Worm (Caenorhabditis elegans) whole organism, L2 larva: ENCODE results near the gene srw-141.
"Not testable (repeated sequence)": the region's sequence is repeated elsewhere in the genome, so short reads cannot be mapped to it uniquely, and the experiment has no call there.

Experiments used
- C34F6.9 ChIP-seq: fragments of 150-350 bp; optimal IDR thresholded peaks from 2 replicates; lab custom pipeline; 2014; ENCODE audit warnings: missing biosample characterization, missing genetic modification characterization
- F13H6.1 ChIP-seq: sonication (generic microtip); optimal IDR thresholded peaks from 2 replicates; lab custom pipeline; 2016; ENCODE audit warnings: missing genetic modification characterization, missing compliant biosample characterization
- R02D3.7 ChIP-seq: fragments of 150-350 bp; optimal IDR thresholded peaks from 2 replicates; lab custom pipeline; 2014; ENCODE audit warnings: missing biosample characterization, missing genetic modification characterization
- Y55F3AM.14 ChIP-seq: fragments of 200-800 bp; sonication (Bioruptor generic); optimal IDR thresholded peaks from 2 replicates; lab custom pipeline; 2018; ENCODE audit warnings: mild to moderate bottlenecking, missing genetic modification characterization, missing compliant biosample characterization
- ZK546.5 ChIP-seq: sonication (generic microtip); optimal IDR thresholded peaks from 2 replicates; lab custom pipeline; 2017; ENCODE audit warnings: missing biosample characterization, missing genetic modification characterization
- aly-2 ChIP-seq: fragments of 150-350 bp; optimal IDR thresholded peaks from 2 replicates; lab custom pipeline; 2014; ENCODE audit warnings: missing biosample characterization, missing genetic modification characterization
- ama-1 ChIP-seq: fragments of 150-350 bp; optimal IDR thresholded peaks from 2 replicates; lab custom pipeline; 2018; ENCODE audit warnings: inconsistent platforms
- ceh-16 ChIP-seq: fragments of 150-350 bp; optimal IDR thresholded peaks from 2 replicates; lab custom pipeline; 2014; ENCODE audit warnings: missing biosample characterization, missing genetic modification characterization
- ceh-82 ChIP-seq: fragments of 150-350 bp; optimal IDR thresholded peaks from 2 replicates; lab custom pipeline; 2014; ENCODE audit warnings: missing biosample characterization, missing genetic modification characterization
- crh-2 ChIP-seq: sonication (generic microtip); optimal IDR thresholded peaks from 2 replicates; lab custom pipeline; 2017; ENCODE audit warnings: missing biosample characterization, missing genetic modification characterization
- egl-27 ChIP-seq: sonication (generic microtip); optimal IDR thresholded peaks from 3 replicates; lab custom pipeline; 2017; ENCODE audit warnings: missing biosample characterization, missing genetic modification reagents, missing genetic modification characterization
- elt-3 ChIP-seq: sonication (generic microtip); optimal IDR thresholded peaks from 2 replicates; lab custom pipeline; 2017; ENCODE audit warnings: missing biosample characterization, missing genetic modification characterization
- gmeb-1 ChIP-seq: fragments of 150-350 bp; optimal IDR thresholded peaks from 2 replicates; lab custom pipeline; 2014; ENCODE audit warnings: missing biosample characterization, missing genetic modification characterization
- lin-11 ChIP-seq: fragments of 150-350 bp; sonication (generic microtip); optimal IDR thresholded peaks from 2 replicates; lab custom pipeline; 2014; ENCODE audit warnings: missing biosample characterization, missing genetic modification characterization, inconsistent platforms, mixed read lengths
- lin-13 ChIP-seq: fragments of 150-350 bp; optimal IDR thresholded peaks from 2 replicates; lab custom pipeline; 2014; ENCODE audit warnings: missing biosample characterization, missing genetic modification reagents, missing genetic modification characterization
- lin-39 ChIP-seq: fragments of 150-350 bp; optimal IDR thresholded peaks from 2 replicates; lab custom pipeline; 2014; ENCODE audit warnings: missing biosample characterization, missing genetic modification reagents, missing genetic modification characterization
- lsy-2 ChIP-seq, 2 experiments: fragments of 150-350 bp in 1 of 2; sonication (generic microtip) in 1 of 2; optimal IDR thresholded peaks; 2 replicates each; lab custom pipeline; 2014 to 2017; ENCODE audit warnings: missing biosample characterization in 2 of 2, missing genetic modification characterization in 2 of 2
- mbf-1 ChIP-seq: sonication (generic microtip); optimal IDR thresholded peaks from 2 replicates; lab custom pipeline; 2017; ENCODE audit warnings: missing biosample characterization, missing genetic modification characterization
- mdl-1 ChIP-seq, 2 experiments: fragments of 150-350 bp in 1 of 2; sonication (generic microtip) in 1 of 2; optimal IDR thresholded peaks; 2 replicates each; lab custom pipeline; 2017; ENCODE audit warnings: missing biosample characterization in 2 of 2, missing genetic modification characterization in 2 of 2
- nhr-11 ChIP-seq: fragments of 150-350 bp; optimal IDR thresholded peaks from 2 replicates; lab custom pipeline; 2014; ENCODE audit warnings: missing biosample characterization, missing genetic modification characterization
- nhr-12 ChIP-seq: fragments of 150-350 bp; optimal IDR thresholded peaks from 2 replicates; lab custom pipeline; 2014; ENCODE audit warnings: missing biosample characterization, missing genetic modification characterization
- nhr-129 ChIP-seq: fragments of 150-350 bp; optimal IDR thresholded peaks from 2 replicates; lab custom pipeline; 2014; ENCODE audit warnings: missing biosample characterization, missing genetic modification characterization
- nhr-23 ChIP-seq: fragments of 150-350 bp; optimal IDR thresholded peaks from 2 replicates; lab custom pipeline; 2014; ENCODE audit warnings: missing biosample characterization, missing genetic modification reagents, missing genetic modification characterization
- nhr-237 ChIP-seq: fragments of 150-350 bp; optimal IDR thresholded peaks from 2 replicates; lab custom pipeline; 2014; ENCODE audit warnings: missing biosample characterization, missing genetic modification characterization
- nhr-77 ChIP-seq: fragments of 150-350 bp; optimal IDR thresholded peaks from 2 replicates; lab custom pipeline; 2014; ENCODE audit warnings: missing biosample characterization, missing genetic modification characterization
- sem-4 ChIP-seq: fragments of 150-350 bp; optimal IDR thresholded peaks from 2 replicates; lab custom pipeline; 2014; ENCODE audit warnings: missing biosample characterization, missing genetic modification reagents, missing genetic modification characterization
- skn-1 ChIP-seq: sonication (generic microtip); optimal IDR thresholded peaks from 2 replicates; lab custom pipeline; 2017; ENCODE audit warnings: missing biosample characterization, missing genetic modification characterization
- sma-9 ChIP-seq, 2 experiments: fragments of 150-350 bp in 1 of 2; sonication (generic microtip) in 1 of 2; optimal IDR thresholded peaks; 2 replicates each; lab custom pipeline; 2014 to 2016; ENCODE audit warnings: missing genetic modification characterization in 2 of 2, mild to moderate bottlenecking in 1 of 2, missing biosample characterization in 1 of 2, missing compliant biosample characterization in 1 of 2, missing genetic modification reagents in 1 of 2, moderate library complexity in 1 of 2
- snpc-4 ChIP-seq: fragments of 150-350 bp; optimal IDR thresholded peaks from 2 replicates; lab custom pipeline; 2014; ENCODE audit warnings: missing biosample characterization, missing genetic modification characterization
- unc-39 ChIP-seq: fragments of 150-350 bp; optimal IDR thresholded peaks from 2 replicates; lab custom pipeline; 2014; ENCODE audit warnings: missing biosample characterization, missing genetic modification characterization
- ztf-1 ChIP-seq: fragments of 200-800 bp; sonication (Bioruptor generic); conservative IDR thresholded peaks from 2 replicates; pipeline ENCODE4 v1.3.6; 2022; ENCODE audit warnings: missing genetic modification characterization, missing compliant biosample characterization
- ztf-11 ChIP-seq: sonication (generic microtip); optimal IDR thresholded peaks from 2 replicates; lab custom pipeline; 2017; ENCODE audit warnings: missing biosample characterization, missing genetic modification characterization

The srw-141 gene

ce11 chrV:2979978-2980377 is 41.6 kb upstream of the srw-141 start, which contains the start of gene srw-118:
TSS of gene srw-118 (minus strand) at chrV:2980078.
- TF ChIP-seq ceh-16 (tag; lab: Kevin White, UChicago), result no peak
- no peak for TF ChIP-seq nhr-129
- TF ChIP-seq sem-4, result no peak
- TF ChIP-seq egl-27 (tag; lab: Kevin White, UChicago), result no peak
- TF ChIP-seq sma-9 (GFP tag; optimal IDR thresholded peaks at IDR 0.05; lab: Kevin White, UChicago), result no peak
- no peak for TF ChIP-seq sma-9 (tag; optimal IDR thresholded peaks at IDR 0.05; lab: Kevin White, UChicago)
- no peak for TF ChIP-seq skn-1 (tag; lab: Kevin White, UChicago)
- TF ChIP-seq lin-39 (tag; lab: Kevin White, UChicago), result no peak
- TF ChIP-seq ceh-82 (tag; lab: Kevin White, UChicago), result no peak
- TF ChIP-seq ztf-11 (tag; lab: Kevin White, UChicago), result no peak
- no peak for TF ChIP-seq ZK546.5 (tag; lab: Kevin White, UChicago)
- no peak for TF ChIP-seq nhr-12

DNA sequence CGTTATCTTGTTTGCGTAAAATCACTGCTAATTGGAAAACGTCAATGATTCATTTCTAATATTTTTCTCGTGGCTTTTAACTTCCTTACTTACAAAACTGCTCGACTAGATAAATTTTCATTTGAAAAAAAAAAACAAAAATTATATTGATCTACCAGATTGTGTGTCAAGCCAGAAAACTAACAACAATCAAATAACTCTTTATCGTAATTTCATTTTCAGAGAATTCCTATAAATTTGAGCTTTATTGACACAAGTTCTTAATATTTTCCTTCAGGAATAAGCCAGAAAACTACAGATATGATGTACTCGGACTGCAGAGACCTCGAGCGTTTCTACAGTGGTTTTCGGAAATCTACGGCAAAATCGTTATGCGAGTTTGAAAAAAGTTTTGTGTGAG is 37.9 kb upstream of the srw-141 start, which contains the start of gene srw-124:
srw-124 (plus strand) TSS at position 301 of the 400 bp plus-strand sequence.
- TF ChIP-seq nhr-12, result no peak
- no peak for TF ChIP-seq sma-9 (GFP tag; optimal IDR thresholded peaks at IDR 0.05; lab: Kevin White, UChicago)
- no peak for TF ChIP-seq sma-9 (tag; optimal IDR thresholded peaks at IDR 0.05; lab: Kevin White, UChicago)
- TF ChIP-seq C34F6.9, result no peak
- TF ChIP-seq ztf-11 (tag; lab: Kevin White, UChicago), result no peak
- TF ChIP-seq nhr-129, result no peak
- TF ChIP-seq elt-3 (tag; lab: Kevin White, UChicago), result no peak
- TF ChIP-seq ztf-1 (GFP tag; lab: Robert Waterston, UW), result no peak
- TF ChIP-seq nhr-77, result no peak
- no peak for TF ChIP-seq mdl-1 (tag; optimal IDR thresholded peaks at IDR 0.05; lab: Kevin White, UChicago)
- TF ChIP-seq snpc-4 (tag; lab: Kevin White, UChicago), result no peak
- TF ChIP-seq aly-2 (tag; lab: Kevin White, UChicago), result no peak
- no peak for TF ChIP-seq unc-39 (tag; lab: Kevin White, UChicago)
- TF ChIP-seq R02D3.7 (tag; lab: Kevin White, UChicago), result no peak
- no peak for TF ChIP-seq lin-13 (GFP tag; lab: Kevin White, UChicago)
- TF ChIP-seq, all 48 proteins: peak for 0

ce11 chrV:2975285-2975684 is 36.9 kb upstream of the srw-141 start, which contains the start of gene srw-123:
TSS of gene srw-123 (minus strand) at chrV:2975385.
- not testable (repeated sequence) for TF ChIP-seq nhr-23; lin-13 (GFP tag; lab: Kevin White, UChicago); ceh-16 (tag; lab: Kevin White, UChicago)

ce11 chrV:2971307-2971999 is 33.1 kb upstream of the srw-141 start, which contains the start of gene srw-129:
TSS of gene srw-129 (plus strand) at chrV:2971949.
- no peak for TF ChIP-seq lsy-2 (tag; optimal IDR thresholded peaks at IDR 0.05; lab: Kevin White, UChicago)
- TF ChIP-seq mbf-1 (tag; lab: Kevin White, UChicago), result no peak
- TF ChIP-seq ceh-16 (tag; lab: Kevin White, UChicago), result no peak
- TF ChIP-seq ama-1 (lab: Kevin White, UChicago), result no peak

- TF ChIP-seq Y55F3AM.14 (GFP tag; lab: Kevin White, UChicago) (no peak), skn-1 (tag; lab: Kevin White, UChicago) (no peak)
- TF ChIP-seq, all 48 proteins: peak for 0
Observed at ce11 chrV:2964786-2965185, 26.4 kb upstream of the srw-141 start, which contains the start of gene srh-88. TSS of gene srh-88 (minus strand) at chrV:2964886.

DNA sequence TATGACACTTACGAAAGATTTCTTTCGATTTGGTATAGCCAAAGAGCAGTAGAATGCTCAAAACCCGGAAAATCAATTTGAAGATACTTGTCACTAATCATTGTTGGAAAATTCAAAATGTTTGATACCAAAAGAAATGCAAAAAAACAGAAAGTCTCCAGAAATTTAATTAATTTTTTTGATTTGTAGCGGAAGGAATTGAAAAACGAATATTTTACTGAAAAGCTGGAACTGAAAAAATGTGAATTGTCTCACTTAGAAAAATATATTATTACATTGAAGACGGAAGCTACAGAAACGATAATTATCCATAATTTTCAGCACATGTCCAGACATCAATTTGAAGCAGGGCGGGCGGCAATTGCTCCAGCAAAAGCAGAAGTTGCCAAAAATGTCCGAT is 24.6 kb upstream of the srw-141 start, which contains the start of gene srw-138:
srw-138 (minus strand) TSS at position 101 of the 400 bp plus-strand sequence.
- TF ChIP-seq lin-11 (tag; lab: Kevin White, UChicago) (no peak), nhr-237 (no peak), lin-13 (GFP tag; lab: Kevin White, UChicago) (no peak), ceh-82 (tag; lab: Kevin White, UChicago) (no peak), mbf-1 (tag; lab: Kevin White, UChicago) (no peak), crh-2 (tag; lab: Kevin White, UChicago) (no peak), lin-39 (tag; lab: Kevin White, UChicago) (no peak), gmeb-1 (tag; lab: Kevin White, UChicago) (no peak), nhr-11 (tag; lab: Kevin White, UChicago) (no peak), unc-39 (tag; lab: Kevin White, UChicago) (no peak), C34F6.9 (no peak), F13H6.1 (tag; lab: Kevin White, UChicago) (no peak), egl-27 (tag; lab: Kevin White, UChicago) (no peak)
